Worm (Caenorhabditis elegans) whole organism, L4 larva: ENCODE results near the gene gex-5.

Experiments used
- aly-2 ChIP-seq: sonication (generic microtip); optimal IDR thresholded peaks from 2 replicates; lab custom pipeline; 2018; ENCODE audit warnings: missing biosample characterization, missing genetic modification characterization
- ceh-82 ChIP-seq: sonication (generic microtip); optimal IDR thresholded peaks from 2 replicates; lab custom pipeline; 2017; ENCODE audit warnings: missing biosample characterization, missing genetic modification characterization
- fkh-10 ChIP-seq: fragments of 150-350 bp; optimal IDR thresholded peaks from 2 replicates; lab custom pipeline; 2014; ENCODE audit warnings: missing biosample characterization, missing genetic modification reagents, missing genetic modification characterization
- unc-62 ChIP-seq, 3 experiments: fragments of 150-350 bp in 1 of 3; sonication (generic microtip); optimal IDR thresholded peaks in 2 of 3; peaks in 1 of 3; 1 replicate in 1 of 3; 2 replicates in 2 of 3; lab custom pipeline; 2014 to 2017; ENCODE audit warnings: missing biosample characterization in 3 of 3, missing genetic modification characterization in 3 of 3, missing genetic modification reagents in 3 of 3, missing genotype in 1 of 3
- zag-1 ChIP-seq: fragments of 150-350 bp; optimal IDR thresholded peaks from 2 replicates; lab custom pipeline; 2014; ENCODE audit warnings: missing biosample characterization, missing genetic modification characterization

- TF ChIP-seq unc-62 (GFP tag; optimal IDR thresholded peaks at IDR 0.05 in 1 of 2; lab: Kevin White, UChicago) (no peak), unc-62 (tag; optimal IDR thresholded peaks at IDR 0.05; lab: Kevin White, UChicago) (no peak), aly-2 (tag; lab: Kevin White, UChicago) (no peak), ceh-82 (tag; lab: Kevin White, UChicago) (no peak), zag-1 (tag; lab: Kevin White, UChicago) (no peak), fkh-10 (GFP tag; lab: Kevin White, UChicago) (no peak)
Observed at ce11 chrIII:4817240-4817639, 35.5 kb upstream of the gex-5 start, which contains the start of gene F26A1.4.
